Worm (Caenorhabditis elegans): ENCODE measurements around the gene tin-9.2.

tin-9.2 gene

ce11 chrIV:13066044-13066443 is 32.8 kb upstream of the tin-9.2 start:
- no peak for TF ChIP-seq cnd-1 (tag; optimal IDR thresholded peaks at IDR 0.05)
- TF ChIP-seq ces-1 (GFP tag; optimal IDR thresholded peaks at IDR 0.05), result no peak
- no peak for TF ChIP-seq ztf-11 (tag; optimal IDR thresholded peaks at IDR 0.05)
- TF ChIP-seq flh-1 (GFP tag; optimal IDR thresholded peaks at IDR 0.05), result no peak
- TF ChIP-seq lsy-2 (tag; optimal IDR thresholded peaks at IDR 0.05), result no peak
- TF ChIP-seq unc-120 (tag; optimal IDR thresholded peaks at IDR 0.05; ENCODE audit: poor library complexity, severe bottlenecking), result no peak
- TF ChIP-seq ham-2 (GFP tag; optimal IDR thresholded peaks at IDR 0.05), result no peak
- no peak for TF ChIP-seq M03D4.4 (tag; optimal IDR thresholded peaks at IDR 0.05)
- TF ChIP-seq mep-1 (tag; optimal IDR thresholded peaks at IDR 0.05), result no peak
- TF ChIP-seq lin-13 (tag; optimal IDR thresholded peaks at IDR 0.05), result no peak
- TF ChIP-seq unc-62 (GFP tag; optimal IDR thresholded peaks at IDR 0.05), result no peak
- no peak for TF ChIP-seq blmp-1 (tag; optimal IDR thresholded peaks at IDR 0.05)
- TF ChIP-seq bed-3 (GFP tag; optimal IDR thresholded peaks at IDR 0.05), result no peak
- TF ChIP-seq ceh-39 (tag; optimal IDR thresholded peaks at IDR 0.05), result no peak
- no peak for TF ChIP-seq lin-32 (GFP tag; optimal IDR thresholded peaks at IDR 0.05)

- no peak for TF ChIP-seq nhr-12 (tag; optimal IDR thresholded peaks at IDR 0.05)
- no peak for TF ChIP-seq unc-120 (tag; optimal IDR thresholded peaks at IDR 0.05; ENCODE audit: poor library complexity, severe bottlenecking)
- TF ChIP-seq blmp-1 (tag; optimal IDR thresholded peaks at IDR 0.05), result no peak
- no peak for TF ChIP-seq elt-3 (tag; optimal IDR thresholded peaks at IDR 0.05)
- TF ChIP-seq mep-1 (tag; optimal IDR thresholded peaks at IDR 0.05), result no peak
- TF ChIP-seq unc-39 (tag; optimal IDR thresholded peaks at IDR 0.05), result no peak
- no peak for TF ChIP-seq nhr-237 (tag; optimal IDR thresholded peaks at IDR 0.05)
These were observed 31.6 kb upstream of the tin-9.2 start, which contains the start of gene col-131 for ce11 chrIV:13067200-13067599. Gene col-131 (minus strand): TSS chrIV:13067300.

ce11 chrIV:13068451-13068850 is 30.3 kb upstream of the tin-9.2 start, which contains the start of gene scl-6:
Gene scl-6 (plus strand): TSS chrIV:13068751.
- TF ChIP-seq nhr-237 (tag; optimal IDR thresholded peaks at IDR 0.05), result no peak
- TF ChIP-seq ceh-83 (GFP tag; optimal IDR thresholded peaks at IDR 0.05), result no peak
- no peak for TF ChIP-seq lin-32 (GFP tag; optimal IDR thresholded peaks at IDR 0.05)
- TF ChIP-seq tbx-8 (GFP tag; optimal IDR thresholded peaks at IDR 0.05), result no peak
- no peak for TF ChIP-seq mep-1 (tag; optimal IDR thresholded peaks at IDR 0.05)
- no peak for TF ChIP-seq hlh-1 (tag; optimal IDR thresholded peaks at IDR 0.05)
- no peak for TF ChIP-seq drap-1 (GFP tag; optimal IDR thresholded peaks at IDR 0.05)
- no peak for TF ChIP-seq unc-120 (tag; optimal IDR thresholded peaks at IDR 0.05; ENCODE audit: poor library complexity, severe bottlenecking)
- no peak for TF ChIP-seq lin-13 (tag; optimal IDR thresholded peaks at IDR 0.05)
- no peak for TF ChIP-seq ham-2 (GFP tag; optimal IDR thresholded peaks at IDR 0.05)
- TF ChIP-seq unc-39 (tag; optimal IDR thresholded peaks at IDR 0.05), result no peak
- no peak for TF ChIP-seq unc-62 (GFP tag; optimal IDR thresholded peaks at IDR 0.05)
- no peak for TF ChIP-seq M03D4.4 (tag; optimal IDR thresholded peaks at IDR 0.05)
- TF ChIP-seq nhr-2 (tag; optimal IDR thresholded peaks at IDR 0.05), result no peak
- TF ChIP-seq blmp-1 (tag; optimal IDR thresholded peaks at IDR 0.05), result no peak
- no peak for TF ChIP-seq mls-2 (tag; optimal IDR thresholded peaks at IDR 0.05)
- TF ChIP-seq elt-1 (tag; optimal IDR thresholded peaks at IDR 0.05; ENCODE audit: borderline replicate concordance, insufficient read depth), result no peak
- TF ChIP-seq ztf-11 (tag; optimal IDR thresholded peaks at IDR 0.05), result no peak

ce11 chrIV:13070142-13070541 is 28.7 kb upstream of the tin-9.2 start, which contains the start of gene scl-7:
Gene scl-7 (plus strand): TSS chrIV:13070442.
- TF ChIP-seq unc-62 (GFP tag; optimal IDR thresholded peaks at IDR 0.05), result no peak
- TF ChIP-seq mep-1 (tag; optimal IDR thresholded peaks at IDR 0.05), result no peak

ce11 chrIV:13071445-13071844 is 27.4 kb upstream of the tin-9.2 start, which contains the start of gene scl-8:
Gene scl-8 (plus strand): TSS chrIV:13071745.
- no peak for TF ChIP-seq mab-5 (tag; optimal IDR thresholded peaks at IDR 0.05)
- no peak for TF ChIP-seq mls-2 (tag; optimal IDR thresholded peaks at IDR 0.05)
- TF ChIP-seq elt-3 (tag; optimal IDR thresholded peaks at IDR 0.05), result no peak
- no peak for TF ChIP-seq nhr-28 (tag; optimal IDR thresholded peaks at IDR 0.05)
- no peak for TF ChIP-seq nhr-2 (tag; optimal IDR thresholded peaks at IDR 0.05)
- TF ChIP-seq tbx-8 (GFP tag; optimal IDR thresholded peaks at IDR 0.05), result no peak
- no peak for TF ChIP-seq sptf-1 (tag; optimal IDR thresholded peaks at IDR 0.05)
- no peak for TF ChIP-seq lin-13 (tag; optimal IDR thresholded peaks at IDR 0.05)
- TF ChIP-seq flh-1 (GFP tag; optimal IDR thresholded peaks at IDR 0.05), result no peak
- TF ChIP-seq nhr-12 (tag; optimal IDR thresholded peaks at IDR 0.05), result no peak
- no peak for TF ChIP-seq blmp-1 (tag; optimal IDR thresholded peaks at IDR 0.05)
- TF ChIP-seq bed-3 (GFP tag; optimal IDR thresholded peaks at IDR 0.05), result no peak
- no peak for TF ChIP-seq unc-62 (GFP tag; optimal IDR thresholded peaks at IDR 0.05)
- TF ChIP-seq nhr-76 (tag; optimal IDR thresholded peaks at IDR 0.05), result no peak
- no peak for TF ChIP-seq lin-32 (GFP tag; optimal IDR thresholded peaks at IDR 0.05)
- no peak for TF ChIP-seq nhr-237 (tag; optimal IDR thresholded peaks at IDR 0.05)
- TF ChIP-seq zip-8 (tag; optimal IDR thresholded peaks at IDR 0.05), result no peak
- no peak for TF ChIP-seq unc-39 (tag; optimal IDR thresholded peaks at IDR 0.05)
